Fruit fly (Drosophila melanogaster): ENCODE data around the gene CG42832.

dm6 chr3L:11579919-11580318, 30.0 kb upstream of the CG42832 start, which contains the start of gene CG43390:
- TF ChIP-seq CG14860 (GFP tag; IDR thresholded peaks at IDR 0.05; ENCODE audit: partially characterized antibody) (no peak), bowl (GFP tag; IDR thresholded peaks at IDR 0.05) (no peak), CG15073 (GFP tag; optimal IDR thresholded peaks at IDR 0.05) (no peak), sisA (GFP tag; IDR thresholded peaks at IDR 0.05) (no peak), Sox102F (GFP tag; optimal IDR thresholded peaks at IDR 0.05) (peak; percentile 31), fd3F (GFP tag; optimal IDR thresholded peaks at IDR 0.05) (peak; percentile 92), yki (optimal IDR thresholded peaks at IDR 0.05) (no peak), CHES-1-like (GFP tag; optimal IDR thresholded peaks at IDR 0.05) (no peak), pnt (GFP tag; optimal IDR thresholded peaks at IDR 0.05) (no peak)

All from whole organism, embryonic.